Worm (Caenorhabditis elegans) whole organism, L4/young adult: ENCODE measurements around the gene gop-1.

Experiments
- W03F9.2 ChIP-seq: fragments of 150-350 bp; optimal IDR thresholded peaks from 2 replicates; lab custom pipeline; 2014; ENCODE audit warnings: missing biosample characterization, missing genetic modification characterization
- him-1 ChIP-seq: sonication (generic microtip); optimal IDR thresholded peaks from 2 replicates; lab custom pipeline; 2016; ENCODE audit warnings: missing genotype, missing genetic modification reagents, missing genetic modification characterization, missing compliant biosample characterization

- no peak for TF ChIP-seq him-1 (tag; lab: Kevin White, UChicago)
- no peak for TF ChIP-seq W03F9.2 (tag; lab: Kevin White, UChicago)
Measured at ce11 chrIII:5258918-5259317, 4.7 kb downstream of the gop-1 start, which contains the start of gene gop-2.
